Fruit fly (Drosophila melanogaster): ENCODE results near the gene rempA.

Gene rempA

DNA sequence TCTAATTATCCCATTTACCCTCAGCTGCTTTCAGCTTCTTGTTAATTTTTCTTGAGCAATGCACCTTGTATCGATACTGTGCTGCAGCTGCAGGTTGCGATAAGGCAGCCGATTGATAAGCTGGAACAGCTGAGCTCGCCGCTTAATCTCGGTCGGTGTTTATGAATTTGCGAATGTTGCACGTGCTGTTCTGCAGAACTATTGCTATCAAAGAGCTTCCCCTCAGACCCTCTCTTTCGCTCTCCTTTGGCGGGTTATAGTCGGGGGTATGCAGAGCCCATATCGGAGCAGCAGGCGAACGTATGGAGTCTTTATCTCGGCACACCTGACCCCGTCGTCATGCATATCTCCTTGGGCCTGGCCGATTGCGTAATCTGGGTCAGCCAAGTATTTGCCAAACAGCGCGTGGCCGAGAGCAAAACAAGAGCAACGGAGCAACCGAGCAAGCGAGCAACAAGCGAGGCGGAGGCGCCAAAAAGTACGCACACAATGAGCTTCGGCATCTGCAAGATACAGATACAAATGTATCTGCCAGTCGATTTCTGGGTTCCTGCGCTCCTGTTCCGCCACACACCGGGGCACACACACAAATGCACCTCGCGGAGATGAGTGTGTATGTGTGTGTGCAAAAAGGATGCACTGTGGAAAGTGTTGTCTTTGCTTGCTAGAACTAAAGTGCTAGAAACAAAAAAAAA is 45.8 kb downstream of the rempA start:
- no peak for TF ChIP-seq noc (tag; optimal IDR thresholded peaks at IDR 0.05)

DNA sequence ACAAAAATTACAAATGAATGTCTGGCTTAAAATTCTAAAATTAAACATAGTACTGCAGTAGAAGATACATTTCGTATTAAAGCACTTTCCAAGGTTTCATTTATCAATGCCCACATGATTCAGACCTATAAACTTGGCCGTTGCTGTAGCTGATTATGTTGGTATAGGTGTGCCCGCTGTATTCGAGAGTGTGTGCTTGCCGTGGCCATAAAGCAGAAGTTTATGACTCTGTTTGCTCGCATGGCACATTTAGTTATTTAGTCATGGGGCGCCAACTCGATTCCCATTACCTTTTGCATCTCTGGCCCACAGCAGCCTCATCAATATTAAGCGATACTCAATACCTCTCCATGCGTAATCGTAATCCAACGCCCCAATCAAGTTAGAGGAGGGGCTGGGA is 47.1 kb downstream of the rempA start:
- TF ChIP-seq noc (tag; optimal IDR thresholded peaks at IDR 0.05): no peak

DNA sequence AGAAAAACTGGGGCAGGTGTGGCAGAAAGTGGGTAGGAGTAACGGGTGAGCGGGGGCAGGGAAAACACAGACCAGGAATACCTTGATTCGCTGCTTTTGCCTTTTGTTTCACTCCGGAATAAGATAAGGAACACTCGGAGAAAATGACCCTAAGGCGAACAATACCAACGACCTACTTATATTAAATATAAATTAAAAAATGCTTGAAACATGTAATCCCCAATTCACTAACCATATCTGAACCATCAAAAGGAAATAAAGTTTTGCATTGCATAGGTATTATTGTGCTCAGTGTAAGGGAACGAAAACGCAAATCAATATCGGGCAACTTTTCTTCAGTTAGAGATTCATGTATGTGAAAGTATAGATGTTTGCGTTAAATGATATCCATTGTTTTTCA is 48.1 kb downstream of the rempA start:
- no peak for TF ChIP-seq noc (tag; optimal IDR thresholded peaks at IDR 0.05)

DNA sequence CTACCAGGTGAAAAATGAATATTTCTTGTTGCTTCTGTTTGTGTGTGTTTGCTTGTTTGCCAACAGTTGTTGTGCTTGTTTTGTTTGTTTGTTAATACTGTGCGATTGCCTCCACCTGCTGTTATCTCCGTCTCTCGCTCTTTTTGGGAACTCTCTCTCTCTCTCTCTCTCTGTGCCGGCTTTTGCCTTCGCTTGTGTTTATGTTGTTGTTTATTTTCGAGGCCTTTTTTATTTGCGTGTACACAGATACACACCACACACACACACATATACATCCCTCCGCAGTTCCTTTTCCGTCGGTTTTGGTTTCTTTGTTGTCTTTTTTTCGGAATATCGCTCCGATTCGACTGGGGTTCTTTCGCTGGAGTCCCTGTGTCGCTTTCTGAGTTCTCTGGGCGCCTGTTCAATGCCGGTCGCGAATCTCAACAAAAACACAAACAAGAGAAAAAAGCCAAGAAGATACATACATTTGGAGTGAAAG is 49.5 kb downstream of the rempA start:
- no peak for TF ChIP-seq noc (tag; optimal IDR thresholded peaks at IDR 0.05)

DNA sequence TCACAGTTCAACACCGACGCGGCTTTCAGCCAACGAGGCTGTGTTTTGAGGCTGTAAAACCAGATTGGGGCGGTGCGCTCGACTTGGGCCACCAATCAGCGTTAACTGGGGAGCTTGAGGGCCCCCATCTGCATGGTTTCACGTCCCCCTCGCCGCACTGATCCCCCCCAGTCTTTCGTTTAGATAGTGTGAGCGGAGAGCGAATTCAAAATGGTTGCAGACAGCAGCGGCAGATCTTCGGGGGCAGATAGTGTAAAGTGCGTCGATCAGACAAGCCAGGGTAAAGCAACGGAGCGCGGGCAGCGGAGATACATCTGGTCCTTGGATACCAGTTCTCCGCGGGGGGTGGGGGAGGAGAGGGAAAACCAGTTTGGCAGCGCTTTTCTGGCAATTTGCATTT is 52.9 kb downstream of the rempA start:
- TF ChIP-seq noc (tag; optimal IDR thresholded peaks at IDR 0.05): no peak

DNA sequence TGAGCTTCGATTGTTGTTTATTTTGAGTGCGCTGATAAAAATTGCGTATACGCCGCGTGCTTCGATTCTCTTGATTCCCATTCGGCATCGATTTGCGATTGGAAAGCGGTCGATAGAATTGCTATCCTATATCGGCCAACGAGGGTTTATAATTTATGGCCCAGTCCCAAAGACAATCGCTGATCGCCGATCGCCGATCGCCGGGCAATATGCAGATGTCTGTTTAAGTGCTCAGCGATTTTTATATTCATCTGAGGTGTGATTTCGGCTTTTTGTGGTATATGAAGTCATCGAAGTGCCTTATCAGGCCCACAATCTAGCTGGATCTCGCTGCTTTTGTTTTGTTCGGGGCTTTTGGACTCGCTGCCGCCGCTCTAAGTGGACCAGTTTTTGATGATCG is 53.7 kb downstream of the rempA start:
- no peak for TF ChIP-seq noc (tag; optimal IDR thresholded peaks at IDR 0.05)

DNA sequence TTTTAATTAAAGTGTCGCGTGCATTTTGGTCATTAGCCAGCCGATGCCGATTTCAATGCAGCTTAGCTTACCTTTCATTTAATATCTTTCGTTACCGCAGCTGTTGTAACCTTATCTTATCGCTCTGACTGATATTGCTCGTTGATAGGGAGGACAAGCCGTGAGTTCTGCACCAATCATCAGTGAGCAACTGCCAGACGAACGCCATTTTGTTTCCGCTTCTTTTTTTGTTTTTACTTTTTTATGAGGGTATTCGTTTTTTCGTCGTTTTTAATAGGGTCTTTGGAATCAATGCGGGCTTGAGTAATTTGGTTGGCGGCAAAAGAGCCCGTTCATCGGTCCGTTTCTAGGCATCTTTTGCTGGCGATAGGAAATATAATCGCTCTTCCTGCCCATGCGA is 55.1 kb downstream of the rempA start:
- TF ChIP-seq noc (tag; optimal IDR thresholded peaks at IDR 0.05): no peak
